Worm (Caenorhabditis elegans) whole organism, young adult: ENCODE data around the gene nhr-129.

Source experiments
- F33H1.4 ChIP-seq: fragments of 200-800 bp; sonication (Bioruptor generic); IDR thresholded peaks from 2 replicates; pipeline ENCODE4 v1.3.6; 2022; ENCODE audit warnings: missing genetic modification reagents, missing genetic modification characterization, missing compliant biosample characterization
- F55B11.4 ChIP-seq: sonication (generic microtip); optimal IDR thresholded peaks from 2 replicates; lab custom pipeline; 2016; ENCODE audit warnings: missing compliant biosample characterization, missing genetic modification characterization, borderline replicate concordance; ENCODE audit not compliant: insufficient read depth
- K12H6.12 ChIP-seq: fragments of 200-800 bp; sonication (Bioruptor generic); optimal IDR thresholded peaks from 2 replicates; lab custom pipeline; 2018; ENCODE audit warnings: mild to moderate bottlenecking, missing genetic modification characterization, missing compliant biosample characterization
- T26A5.8 ChIP-seq: sonication (generic microtip); optimal IDR thresholded peaks from 2 replicates; lab custom pipeline; 2016; ENCODE audit warnings: missing genetic modification characterization, missing compliant biosample characterization
- Y56A3A.18 ChIP-seq: fragments of 200-800 bp; sonication (Bioruptor generic); IDR thresholded peaks from 2 replicates; pipeline ENCODE4 v1.3.6; 2022; ENCODE audit warnings: missing genetic modification reagents, missing genetic modification characterization, missing compliant biosample characterization
- aptf-2 ChIP-seq: fragments of 200-800 bp; sonication (Bioruptor generic); conservative IDR thresholded peaks from 2 replicates; pipeline ENCODE4 v1.3.6; 2022; ENCODE audit warnings: missing genetic modification reagents, missing genetic modification characterization, missing compliant biosample characterization
- aptf-3 ChIP-seq: fragments of 200-800 bp; sonication (Bioruptor generic); IDR thresholded peaks from 2 replicates; pipeline ENCODE4 v1.3.6; 2022; ENCODE audit warnings: missing genetic modification characterization, missing compliant biosample characterization
- ccch-3 ChIP-seq: fragments of 200-800 bp; sonication (Bioruptor generic); optimal IDR thresholded peaks from 2 replicates; lab custom pipeline; 2018; ENCODE audit warnings: mild to moderate bottlenecking, missing genetic modification characterization, missing compliant biosample characterization
- ceh-100 ChIP-seq: fragments of 200-800 bp; sonication (Bioruptor generic); IDR thresholded peaks from 2 replicates; pipeline ENCODE4 v1.3.6; 2022; ENCODE audit warnings: missing genetic modification reagents, missing genetic modification characterization, missing compliant biosample characterization
- ceh-27 ChIP-seq: fragments of 200-800 bp; sonication (Bioruptor generic); optimal IDR thresholded peaks from 2 replicates; lab custom pipeline; 2018; ENCODE audit warnings: mild to moderate bottlenecking, missing genetic modification characterization, moderate library complexity, missing compliant biosample characterization
- ceh-79 ChIP-seq: sonication (generic microtip); optimal IDR thresholded peaks from 2 replicates; lab custom pipeline; 2017; ENCODE audit warnings: mild to moderate bottlenecking, missing genetic modification characterization, missing compliant biosample characterization
- ceh-91 ChIP-seq: fragments of 200-800 bp; sonication (Bioruptor generic); IDR thresholded peaks from 2 replicates; pipeline ENCODE4 v1.3.6; 2022; ENCODE audit warnings: missing genetic modification reagents, missing genetic modification characterization, missing compliant biosample characterization
- chd-7 ChIP-seq: sonication (generic microtip); optimal IDR thresholded peaks from 2 replicates; lab custom pipeline; 2016; ENCODE audit warnings: mild to moderate bottlenecking, missing genetic modification characterization, moderate library complexity, missing compliant biosample characterization
- dox-1 ChIP-seq: fragments of 200-800 bp; sonication (Bioruptor generic); IDR thresholded peaks from 2 replicates; pipeline ENCODE4 v1.3.6; 2022; ENCODE audit warnings: missing genetic modification reagents, missing genetic modification characterization, missing compliant biosample characterization
- dpl-1 ChIP-seq: fragments of 150-350 bp; optimal IDR thresholded peaks from 2 replicates; lab custom pipeline; 2014; ENCODE audit warnings: missing biosample characterization, missing genetic modification reagents, missing genetic modification characterization
- him-1 ChIP-seq: sonication (generic microtip); optimal IDR thresholded peaks from 2 replicates; lab custom pipeline; 2016; ENCODE audit warnings: missing genotype, missing genetic modification reagents, missing genetic modification characterization, missing compliant biosample characterization
- hlh-12 ChIP-seq: sonication (generic microtip); optimal IDR thresholded peaks from 2 replicates; lab custom pipeline; 2016; ENCODE audit warnings: missing genetic modification characterization, missing compliant biosample characterization
- hmg-1.2 ChIP-seq: fragments of 200-800 bp; sonication (Bioruptor generic); IDR thresholded peaks from 2 replicates; pipeline ENCODE4 v1.3.6; 2022; ENCODE audit warnings: missing genetic modification reagents, missing genetic modification characterization, missing compliant biosample characterization
- hmg-20 ChIP-seq: fragments of 200-800 bp; sonication (Bioruptor generic); IDR thresholded peaks from 2 replicates; pipeline ENCODE4 v1.3.6; 2022; ENCODE audit warnings: missing genetic modification reagents, missing genetic modification characterization, missing compliant biosample characterization
- let-526 ChIP-seq: fragments of 200-800 bp; sonication (Bioruptor generic); IDR thresholded peaks from 2 replicates; pipeline ENCODE4 v1.3.6; 2022; ENCODE audit warnings: missing genetic modification reagents, missing genetic modification characterization, missing compliant biosample characterization
- lir-1 ChIP-seq: fragments of 200-800 bp; sonication (Bioruptor generic); conservative IDR thresholded peaks from 2 replicates; pipeline ENCODE4 v1.3.6; 2022; ENCODE audit warnings: missing genetic modification reagents, missing genetic modification characterization, missing compliant biosample characterization
- lsl-1 ChIP-seq: fragments of 200-800 bp; sonication (Bioruptor generic); optimal IDR thresholded peaks from 2 replicates; lab custom pipeline; 2018; ENCODE audit warnings: mild to moderate bottlenecking, missing genetic modification characterization, moderate library complexity, missing compliant biosample characterization
- lsy-27 ChIP-seq: sonication (generic microtip); optimal IDR thresholded peaks from 2 replicates; lab custom pipeline; 2017; ENCODE audit warnings: missing genetic modification characterization, mild to moderate bottlenecking, missing compliant biosample characterization, antibody characterized with exemption, missing genotype, borderline replicate concordance; ENCODE audit not compliant: insufficient read depth
- nfya-2 ChIP-seq: fragments of 200-800 bp; sonication (Bioruptor generic); IDR thresholded peaks from 2 replicates; pipeline ENCODE4 v1.3.6; 2022; ENCODE audit warnings: missing genetic modification reagents, missing genetic modification characterization, missing compliant biosample characterization
- nhr-179 ChIP-seq: sonication (generic microtip); optimal IDR thresholded peaks from 2 replicates; lab custom pipeline; 2016; ENCODE audit warnings: mild to moderate bottlenecking, missing genetic modification characterization, missing compliant biosample characterization
- nhr-80 ChIP-seq: sonication (generic microtip); optimal IDR thresholded peaks from 2 replicates; lab custom pipeline; 2016; ENCODE audit warnings: missing genetic modification characterization, missing compliant biosample characterization
- nhr-90 ChIP-seq: sonication (generic microtip); optimal IDR thresholded peaks from 2 replicates; lab custom pipeline; 2016; ENCODE audit warnings: missing genotype, mild to moderate bottlenecking, missing genetic modification characterization, missing compliant biosample characterization
- sea-2 ChIP-seq: fragments of 200-800 bp; sonication (Bioruptor generic); IDR thresholded peaks from 2 replicates; pipeline ENCODE4 v1.3.6; 2022; ENCODE audit warnings: missing genetic modification characterization, missing compliant biosample characterization
- somi-1 ChIP-seq: fragments of 200-800 bp; sonication (Bioruptor generic); optimal IDR thresholded peaks from 2 replicates; lab custom pipeline; 2018; ENCODE audit warnings: mild to moderate bottlenecking, missing genetic modification characterization, missing compliant biosample characterization
- sptf-2 ChIP-seq: fragments of 200-800 bp; sonication (Bioruptor generic); optimal IDR thresholded peaks from 2 replicates; lab custom pipeline; 2018; ENCODE audit warnings: mild to moderate bottlenecking, missing genetic modification characterization, missing compliant biosample characterization
- unc-130 ChIP-seq: sonication (generic microtip); optimal IDR thresholded peaks from 2 replicates; lab custom pipeline; 2016; ENCODE audit warnings: missing genetic modification reagents, missing genetic modification characterization, missing compliant biosample characterization
- zim-3 ChIP-seq: sonication (generic microtip); optimal IDR thresholded peaks from 2 replicates; lab custom pipeline; 2017; ENCODE audit warnings: mild to moderate bottlenecking, missing genetic modification characterization, moderate library complexity, missing compliant biosample characterization
- ztf-25 ChIP-seq: fragments of 200-800 bp; sonication (Bioruptor generic); IDR thresholded peaks from 2 replicates; pipeline ENCODE4 v1.3.6; 2022; ENCODE audit warnings: missing genetic modification reagents, missing genetic modification characterization, missing compliant biosample characterization
- ztf-28 ChIP-seq: fragments of 200-800 bp; sonication (Bioruptor generic); IDR thresholded peaks from 2 replicates; pipeline ENCODE4 v1.3.6; 2022; ENCODE audit warnings: missing genetic modification reagents, missing genetic modification characterization, missing compliant biosample characterization
- ztf-3 ChIP-seq: fragments of 200-800 bp; sonication (Bioruptor generic); optimal IDR thresholded peaks from 2 replicates; lab custom pipeline; 2018; ENCODE audit warnings: mild to moderate bottlenecking, missing genetic modification characterization, missing compliant biosample characterization
- ztf-6 ChIP-seq: fragments of 200-800 bp; sonication (Bioruptor generic); IDR thresholded peaks from 2 replicates; pipeline ENCODE4 v1.3.6; 2022; ENCODE audit warnings: missing genetic modification reagents, missing genetic modification characterization, missing compliant biosample characterization

Gene nhr-129

ce11 chrV:13334447-13334846, 3.6 kb upstream of the nhr-129 start:
- no peak for TF ChIP-seq ceh-100
- TF ChIP-seq lsl-1 (GFP tag; lab: Kevin White, UChicago) = no peak
- no peak for TF ChIP-seq ceh-27
- no peak for TF ChIP-seq lir-1 (GFP tag; lab: Robert Waterston, UW)
- no peak for TF ChIP-seq nhr-80
- TF ChIP-seq nfya-2 (GFP tag; lab: Robert Waterston, UW) = no peak
- TF ChIP-seq, all 124 proteins: peak for 0

DNA sequence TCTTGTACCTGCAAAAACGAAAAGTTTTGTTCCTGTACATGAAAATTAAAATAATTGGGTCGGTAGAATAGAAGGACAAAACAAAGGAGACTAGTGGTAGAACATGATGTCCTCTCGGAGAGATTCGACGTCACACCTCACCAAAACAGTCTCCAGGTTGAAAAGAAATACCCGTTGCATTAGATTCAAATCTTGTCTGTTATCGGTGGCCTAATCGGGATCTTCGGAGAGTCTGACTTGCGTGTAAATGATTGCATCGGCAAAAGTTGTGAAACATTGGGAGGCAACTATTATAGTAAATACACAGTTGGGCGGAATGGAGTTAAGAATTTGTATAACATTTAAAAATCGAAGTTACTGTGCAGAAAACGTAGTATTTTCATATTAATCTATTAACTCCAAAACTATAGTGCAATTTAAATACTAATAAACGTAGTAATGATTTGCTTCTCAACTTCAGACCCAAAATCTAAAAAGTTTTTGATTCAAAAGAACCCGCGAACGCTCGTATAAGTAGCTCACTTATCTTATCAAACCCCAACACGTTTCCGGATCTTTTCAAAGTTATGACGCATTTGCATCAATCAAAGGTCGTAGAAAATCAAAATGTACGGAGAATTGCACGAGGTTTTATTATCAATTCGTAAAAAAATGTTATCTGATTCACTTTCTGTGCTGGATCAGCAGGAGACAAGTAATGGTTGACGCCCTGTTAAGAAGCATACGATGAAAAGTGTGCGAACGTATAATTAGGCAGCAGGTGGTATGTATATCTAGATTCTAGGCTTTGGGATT, 2.8 kb upstream of the nhr-129 start, which contains the start of gene nhr-168:
TSS of gene nhr-168 (minus strand) at position 486 of the 795 bp plus-strand sequence.
- TF ChIP-seq nhr-80 = peak; percentile 62
- no peak for TF ChIP-seq aptf-2
- TF ChIP-seq, all 124 proteins: peak for 1

DNA sequence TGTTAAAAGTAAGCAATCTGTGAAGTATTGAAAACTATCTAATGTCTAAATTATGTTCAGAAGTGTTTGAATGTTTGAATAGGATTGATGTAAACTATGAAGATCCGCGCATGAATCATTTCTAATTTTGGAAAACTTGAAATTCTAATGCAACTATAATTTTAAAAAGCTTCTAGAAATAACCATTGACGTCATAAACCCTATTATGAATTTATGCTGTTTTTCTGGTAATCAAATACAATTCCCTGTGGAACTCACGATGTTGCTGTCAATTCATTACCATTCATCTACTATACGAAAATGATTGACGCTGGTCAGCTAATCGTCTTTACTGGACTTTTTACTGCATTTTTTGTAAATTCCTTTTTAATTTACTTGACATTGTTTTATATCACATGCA, 3.4 kb downstream of the nhr-129 start, which contains the start of gene str-37:
TSS of gene str-37 (plus strand) at position 301 of the 400 bp plus-strand sequence.
- no peak for TF ChIP-seq him-1
- no peak for TF ChIP-seq let-526 (GFP tag; lab: Robert Waterston, UW)
- no peak for TF ChIP-seq ceh-91
- TF ChIP-seq ceh-79 (tag; lab: Kevin White, UChicago) = no peak
- no peak for TF ChIP-seq ztf-28 (GFP tag; lab: Robert Waterston, UW)
- no peak for TF ChIP-seq hmg-1.2 (GFP tag; lab: Robert Waterston, UW)
- no peak for TF ChIP-seq T26A5.8 (tag; lab: Kevin White, UChicago)
- no peak for TF ChIP-seq ztf-25 (GFP tag; lab: Robert Waterston, UW)
- TF ChIP-seq nhr-179 (tag; lab: Kevin White, UChicago) = no peak
- TF ChIP-seq dpl-1 = no peak
- TF ChIP-seq zim-3 (tag; lab: Kevin White, UChicago) = no peak
- no peak for TF ChIP-seq sptf-2 (GFP tag; lab: Kevin White, UChicago)
- TF ChIP-seq lsy-27 (tag; lab: Kevin White, UChicago) = no peak
- no peak for TF ChIP-seq lir-1 (GFP tag; lab: Robert Waterston, UW)

DNA sequence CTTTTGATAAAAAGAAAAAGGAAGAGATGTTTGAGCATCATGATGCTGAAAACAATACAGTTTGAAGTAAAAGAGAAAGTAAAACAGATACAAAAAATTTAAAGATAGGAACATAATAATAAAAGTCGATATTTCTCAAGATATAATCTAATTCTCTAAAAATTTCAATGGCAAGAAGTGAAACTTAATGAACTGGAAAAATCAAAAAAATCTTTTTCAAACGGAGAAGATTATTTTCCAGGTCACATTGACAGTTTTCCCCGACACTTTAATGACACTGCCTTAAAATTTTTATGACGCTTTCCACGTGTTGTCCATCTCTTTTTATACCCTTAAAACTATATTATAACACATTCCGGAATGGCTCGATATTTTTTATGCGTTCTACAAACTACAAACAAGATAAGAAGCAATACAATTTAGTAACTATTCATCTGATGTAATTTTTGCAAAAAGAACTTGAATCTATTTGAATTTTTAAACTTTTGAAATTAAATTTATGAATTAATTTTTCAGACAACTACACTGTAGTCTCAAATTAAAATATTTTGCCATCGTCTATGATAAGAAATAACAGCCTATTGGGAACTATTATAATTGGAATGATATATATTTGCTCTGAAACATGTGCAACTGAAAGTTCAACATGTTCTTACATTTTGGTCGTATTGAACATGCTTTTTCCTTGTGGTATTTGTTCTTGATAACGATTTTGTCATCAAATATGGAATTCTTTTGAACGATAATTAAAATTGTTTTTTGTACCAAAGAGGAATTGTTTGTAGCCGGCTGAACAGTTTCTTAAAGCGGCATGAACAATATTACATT, 5.7 kb downstream of the nhr-129 start, which contains the start of gene C50B6.7:
TSS of gene C50B6.7 (minus strand) at position 51 of the 828 bp plus-strand sequence.
- TF ChIP-seq nhr-80 (peak; percentile 32), nhr-179 (tag; lab: Kevin White, UChicago) (no peak)
- TF ChIP-seq, all 124 proteins: peak for 1

ce11 chrV:13320676-13321075, 10.1 kb downstream of the nhr-129 start, which contains the start of gene srh-15:
srh-15 (plus strand) TSS chrV:13320976.
- TF ChIP-seq aptf-3 (GFP tag; lab: Robert Waterston, UW) (no peak), nhr-90 (tag; lab: Kevin White, UChicago) (no peak), F33H1.4 (GFP tag; lab: Robert Waterston, UW) (no peak), nhr-179 (tag; lab: Kevin White, UChicago) (no peak), K12H6.12 (tag; lab: Kevin White, UChicago) (no peak), hmg-20 (GFP tag; lab: Robert Waterston, UW) (no peak), ztf-3 (GFP tag; lab: Kevin White, UChicago) (no peak), hlh-12 (tag; lab: Kevin White, UChicago) (no peak), lir-1 (GFP tag; lab: Robert Waterston, UW) (no peak), ztf-6 (GFP tag; lab: Robert Waterston, UW) (no peak), unc-130 (GFP tag; lab: Kevin White, UChicago) (no peak), ztf-28 (GFP tag; lab: Robert Waterston, UW) (no peak), dox-1 (no peak), sea-2 (GFP tag; lab: Robert Waterston, UW) (no peak), Y56A3A.18 (no peak), hmg-1.2 (GFP tag; lab: Robert Waterston, UW) (no peak), somi-1 (no peak), F55B11.4 (no peak), ccch-3 (GFP tag; lab: Kevin White, UChicago) (no peak), chd-7 (no peak)
